Worm (Caenorhabditis elegans): Measurements from ENCODE around the gene gar-2.

gar-2 gene

DNA sequence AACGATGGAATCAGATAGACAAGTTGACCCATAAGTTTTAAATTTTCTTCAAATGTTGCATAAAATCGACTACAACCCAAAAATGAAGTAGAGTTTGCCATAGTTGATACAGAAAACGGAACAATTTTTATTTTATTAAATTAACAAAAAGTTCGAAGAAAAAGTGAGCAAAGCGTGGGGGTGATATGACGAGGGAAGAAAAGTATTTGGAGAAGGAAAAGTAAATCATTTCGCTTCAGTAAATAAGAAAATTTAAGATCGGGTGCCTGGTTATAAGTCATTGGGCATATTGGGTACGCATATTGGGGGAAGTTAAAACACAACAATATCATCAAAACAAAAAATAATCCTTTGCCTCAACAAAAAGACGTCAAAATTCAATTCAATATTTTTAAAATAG is 43.3 kb upstream of the gar-2 start, which contains the start of gene srg-6:
Gene srg-6 (minus strand): TSS at position 101 of the 400 bp plus-strand sequence.
- TF ChIP-seq fkh-3 (tag; optimal IDR thresholded peaks at IDR 0.05) (no peak), athp-1 (tag; optimal IDR thresholded peaks at IDR 0.05) (no peak)

DNA sequence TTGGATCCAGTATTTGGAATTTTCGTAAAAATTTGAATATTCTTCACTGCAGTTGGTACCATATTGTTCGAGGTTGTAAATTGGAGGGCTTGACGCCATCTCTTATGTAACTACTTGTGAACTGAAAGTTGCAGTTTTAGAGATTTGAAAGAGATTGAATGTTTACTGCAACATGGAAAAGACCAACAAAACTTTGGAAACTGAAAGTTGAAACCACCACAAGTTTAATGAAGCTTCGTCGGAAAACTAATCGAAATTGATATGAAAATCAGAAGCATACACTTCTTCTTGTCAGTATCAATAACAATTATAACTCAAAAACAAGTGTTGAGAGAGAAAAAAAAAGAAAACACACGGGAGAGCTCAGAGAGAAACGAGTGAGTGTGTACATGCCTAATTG is 41.1 kb upstream of the gar-2 start, which contains the start of gene srg-7:
Gene srg-7 (minus strand): TSS at position 101 of the 400 bp plus-strand sequence.
- no peak for TF ChIP-seq mxl-1 (tag; optimal IDR thresholded peaks at IDR 0.05)
- TF ChIP-seq die-1 (tag; optimal IDR thresholded peaks at IDR 0.05), result no peak
- TF ChIP-seq F33H1.4 (GFP tag; IDR thresholded peaks at IDR 0.05), result no peak
- no peak for TF ChIP-seq ccch-3 (GFP tag; optimal IDR thresholded peaks at IDR 0.05)
- TF ChIP-seq lin-26 (GFP tag; IDR thresholded peaks at IDR 0.05), result no peak
- TF ChIP-seq cebp-1 (GFP tag; IDR thresholded peaks at IDR 0.05), result no peak
- no peak for TF ChIP-seq cebp-1 (tag; optimal IDR thresholded peaks at IDR 0.05)
- TF ChIP-seq somi-1 (GFP tag; optimal IDR thresholded peaks at IDR 0.05), result no peak
- TF ChIP-seq akir-1 (GFP tag; optimal IDR thresholded peaks at IDR 0.05), result no peak
- no peak for TF ChIP-seq nhr-90 (tag; optimal IDR thresholded peaks at IDR 0.05)
- TF ChIP-seq bed-2 (GFP tag; IDR thresholded peaks at IDR 0.05), result no peak
- no peak for TF ChIP-seq nfya-1 (tag; optimal IDR thresholded peaks at IDR 0.05; ENCODE audit: borderline replicate concordance, insufficient read depth)
- no peak for TF ChIP-seq unc-130 (GFP tag; optimal IDR thresholded peaks at IDR 0.05)
- TF ChIP-seq atf-7 (tag; optimal IDR thresholded peaks at IDR 0.05), result no peak
- no peak for TF ChIP-seq pbrm-1 (GFP tag; IDR thresholded peaks at IDR 0.05)
- TF ChIP-seq dox-1 (GFP tag; IDR thresholded peaks at IDR 0.05), result no peak
- TF ChIP-seq F37B4.10 (GFP tag; IDR thresholded peaks at IDR 0.05), result no peak
- TF ChIP-seq cebp-2 (GFP tag; IDR thresholded peaks at IDR 0.05), result no peak
- no peak for TF ChIP-seq zim-3 (tag; optimal IDR thresholded peaks at IDR 0.05)
- TF ChIP-seq mel-28 (tag; optimal IDR thresholded peaks at IDR 0.05; ENCODE audit: borderline replicate concordance), result no peak

DNA sequence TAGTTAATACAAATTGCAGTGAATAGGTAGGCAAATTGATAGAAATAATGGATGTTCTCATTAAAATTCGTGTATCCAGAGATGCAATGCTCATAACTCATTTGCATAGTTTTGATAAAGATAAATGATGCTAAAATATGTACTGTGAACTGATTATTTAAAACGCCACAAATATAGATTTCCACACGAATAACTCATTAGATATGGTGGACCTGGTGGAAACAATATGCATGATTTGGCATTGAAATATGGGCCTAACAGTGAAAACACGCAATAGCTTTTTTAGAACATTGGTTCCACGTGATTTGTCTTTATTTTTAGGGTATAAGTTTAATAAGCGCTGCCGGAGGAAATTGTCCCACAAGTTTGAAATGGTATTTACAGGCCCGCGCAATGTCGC is 38.9 kb upstream of the gar-2 start, which contains the start of gene srg-3:
Gene srg-3 (minus strand): TSS at position 101 of the 400 bp plus-strand sequence.
- TF ChIP-seq dpl-1 (GFP tag; optimal IDR thresholded peaks at IDR 0.05) (no peak), K11D2.4 (GFP tag; IDR thresholded peaks at IDR 0.05) (no peak), ZK185.1 (tag; optimal IDR thresholded peaks at IDR 0.05; ENCODE audit: poor library complexity, severe bottlenecking) (no peak), nfya-2 (GFP tag; IDR thresholded peaks at IDR 0.05) (no peak), B0019.2 (GFP tag; conservative IDR thresholded peaks at IDR 0.05) (no peak), nhr-179 (tag; optimal IDR thresholded peaks at IDR 0.05) (no peak), ceh-100 (GFP tag; IDR thresholded peaks at IDR 0.05) (no peak), athp-1 (tag; optimal IDR thresholded peaks at IDR 0.05) (no peak), nhr-120 (GFP tag; IDR thresholded peaks at IDR 0.05) (no peak)

DNA sequence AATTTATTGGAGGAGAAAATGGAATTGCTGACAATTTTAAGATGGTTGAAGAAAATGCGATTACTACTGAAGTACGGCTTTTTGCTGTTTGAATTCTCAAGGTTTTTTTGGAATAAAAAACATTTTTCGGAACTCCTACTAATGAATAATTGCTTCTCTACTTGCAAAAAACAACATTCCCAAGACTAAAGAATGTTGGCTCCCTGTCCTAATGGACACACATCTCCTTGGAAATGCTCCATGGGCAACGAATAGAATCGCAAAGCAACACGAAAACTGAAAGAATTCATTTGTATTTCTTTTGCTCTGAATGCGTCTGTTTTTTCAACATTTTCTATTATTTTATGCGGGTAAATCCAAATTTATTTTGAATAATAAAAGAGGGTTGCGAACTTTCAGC is 36.3 kb upstream of the gar-2 start, which contains the start of gene C18F10.2:
Gene C18F10.2 (plus strand): TSS at position 301 of the 400 bp plus-strand sequence.
- no peak for TF ChIP-seq cebp-1 (GFP tag; IDR thresholded peaks at IDR 0.05)
- no peak for TF ChIP-seq cebp-1 (tag; optimal IDR thresholded peaks at IDR 0.05)
- no peak for TF ChIP-seq lin-54 (GFP tag; optimal IDR thresholded peaks at IDR 0.05)
- TF ChIP-seq fkh-3 (tag; optimal IDR thresholded peaks at IDR 0.05), result no peak
- no peak for TF ChIP-seq Y95B8A.8 (GFP tag; IDR thresholded peaks at IDR 0.05)
- no peak for TF ChIP-seq gei-17 (GFP tag; optimal IDR thresholded peaks at IDR 0.05)
- TF ChIP-seq hrde-1 (tag; optimal IDR thresholded peaks at IDR 0.05; ENCODE audit: borderline replicate concordance), result no peak
- no peak for TF ChIP-seq mcd-1 (GFP tag; IDR thresholded peaks at IDR 0.05)
- TF ChIP-seq aptf-2 (GFP tag; conservative IDR thresholded peaks at IDR 0.05), result no peak
- no peak for TF ChIP-seq attf-6 (GFP tag; IDR thresholded peaks at IDR 0.05)
- TF ChIP-seq ztf-18 (tag; optimal IDR thresholded peaks at IDR 0.05), result no peak
- no peak for TF ChIP-seq ztf-28 (GFP tag; IDR thresholded peaks at IDR 0.05)
- no peak for TF ChIP-seq dox-1 (GFP tag; IDR thresholded peaks at IDR 0.05)
- no peak for TF ChIP-seq ztf-6 (GFP tag; IDR thresholded peaks at IDR 0.05)
- TF ChIP-seq tbx-9 (tag; optimal IDR thresholded peaks at IDR 0.05; ENCODE audit: borderline replicate concordance), result no peak
- no peak for TF ChIP-seq snpc-1.1 (tag; optimal IDR thresholded peaks at IDR 0.05; ENCODE audit: insufficient read depth)
- TF ChIP-seq K11D2.4 (GFP tag; IDR thresholded peaks at IDR 0.05), result no peak

Data from whole organism, young adult.